Fruit fly (Drosophila melanogaster) whole organism, embryonic: ENCODE measurements around the gene yellow-g.

ENCODE experiments used
- Aef1 ChIP-seq: fragments of 200-800 bp; sonication (Bioruptor generic); IDR thresholded peaks from 3 replicates; pipeline ENCODE4 v1.3.6; 2022; ENCODE audit warnings: missing biosample characterization, missing genetic modification characterization
- Atf3 ChIP-seq: fragments of 200-800 bp; sonication (Bioruptor generic); optimal IDR thresholded peaks from 3 replicates; lab custom pipeline; 2016; ENCODE audit warnings: missing biosample characterization, missing genetic modification characterization
- CG10267 ChIP-seq: fragments of 200-800 bp; sonication (Bioruptor generic); optimal IDR thresholded peaks from 2 replicates; lab custom pipeline; 2018; ENCODE audit warnings: missing biosample characterization, mild to moderate bottlenecking, missing genetic modification characterization, moderate library complexity
- CG12769 ChIP-seq: fragments of 200-800 bp; sonication (Bioruptor generic); optimal IDR thresholded peaks from 2 replicates; lab custom pipeline; 2019; ENCODE audit warnings: missing biosample characterization, mild to moderate bottlenecking, missing genetic modification characterization, moderate library complexity
- CG15479 ChIP-seq: fragments of 200-800 bp; sonication (Bioruptor generic); optimal IDR thresholded peaks from 3 replicates; lab custom pipeline; 2019; ENCODE audit warnings: missing biosample characterization, mild to moderate bottlenecking, missing genetic modification characterization, moderate library complexity
- CG1602 ChIP-seq: fragments of 200-800 bp; sonication (Bioruptor generic); optimal IDR thresholded peaks from 3 replicates; lab custom pipeline; 2016; ENCODE audit warnings: missing biosample characterization, missing genetic modification characterization
- CG16813 ChIP-seq: fragments of 200-800 bp; sonication (Bioruptor generic); IDR thresholded peaks from 3 replicates; pipeline ENCODE4 v1.3.6; 2022; ENCODE audit warnings: missing biosample characterization, missing genetic modification characterization; ENCODE audit not compliant: partially characterized antibody
- CG17186 ChIP-seq: fragments of 200-800 bp; sonication (Bioruptor generic); optimal IDR thresholded peaks from 3 replicates; lab custom pipeline; 2017; ENCODE audit warnings: missing biosample characterization, missing genetic modification reagents, missing genetic modification characterization
- CG2116 ChIP-seq: fragments of 200-800 bp; sonication (Bioruptor generic); optimal IDR thresholded peaks from 3 replicates; lab custom pipeline; 2018; ENCODE audit warnings: missing biosample characterization, mild to moderate bottlenecking, missing genetic modification characterization
- CG2889 ChIP-seq: fragments of 200-800 bp; sonication (Bioruptor generic); IDR thresholded peaks from 3 replicates; pipeline ENCODE4 v1.3.6; 2022; ENCODE audit warnings: missing biosample characterization, missing genetic modification characterization
- CG33213 ChIP-seq: fragments of 200-800 bp; sonication (Bioruptor generic); optimal IDR thresholded peaks from 3 replicates; lab custom pipeline; 2016; ENCODE audit warnings: missing biosample characterization, missing genetic modification characterization
- CG34422 ChIP-seq: fragments of 200-800 bp; sonication (Bioruptor generic); IDR thresholded peaks from 3 replicates; pipeline ENCODE4 v1.3.6; 2022; ENCODE audit warnings: missing biosample characterization, missing genetic modification characterization
- CG3847 ChIP-seq: fragments of 200-800 bp; sonication (Bioruptor generic); IDR thresholded peaks from 2 replicates; pipeline ENCODE4 v1.3.6; 2022; ENCODE audit warnings: missing biosample characterization, missing genetic modification characterization
- CG6654 ChIP-seq: fragments of 200-800 bp; sonication (Bioruptor generic); optimal IDR thresholded peaks from 2 replicates; lab custom pipeline; 2017; ENCODE audit warnings: missing biosample characterization, mild to moderate bottlenecking, missing genetic modification characterization
- CG8924 ChIP-seq: fragments of 200-800 bp; optimal IDR thresholded peaks from 3 replicates; lab custom pipeline; 2019; ENCODE audit warnings: missing biosample characterization, mild to moderate bottlenecking, missing genetic modification characterization, moderate library complexity
- CG9817 ChIP-seq: fragments of 200-800 bp; sonication (Bioruptor generic); optimal IDR thresholded peaks from 2 replicates; lab custom pipeline; 2018; ENCODE audit warnings: missing biosample characterization, mild to moderate bottlenecking, missing genetic modification characterization, moderate library complexity
- CTCF ChIP-seq: fragments of 200-800 bp; sonication (Bioruptor generic); optimal IDR thresholded peaks from 2 replicates; lab custom pipeline; 2017; ENCODE audit warnings: missing biosample characterization, mild to moderate bottlenecking, missing genetic modification characterization, moderate library complexity
- CoRest ChIP-seq: fragments of 200-800 bp; sonication (Bioruptor generic); optimal IDR thresholded peaks from 3 replicates; lab custom pipeline; 2018; ENCODE audit warnings: missing biosample characterization, mild to moderate bottlenecking, missing genetic modification characterization, moderate library complexity
- Dek ChIP-seq: fragments of 200-800 bp; sonication (Bioruptor generic); optimal IDR thresholded peaks from 3 replicates; lab custom pipeline; 2019; ENCODE audit warnings: missing biosample characterization, mild to moderate bottlenecking, missing genetic modification characterization, moderate library complexity
- E2f2 ChIP-seq: fragments of 200-800 bp; sonication (Bioruptor generic); IDR thresholded peaks from 2 replicates; pipeline ENCODE4 v1.3.6; 2022; ENCODE audit warnings: missing biosample characterization, missing genetic modification characterization
- Ets97D ChIP-seq: fragments of 200-800 bp; sonication (Bioruptor generic); optimal IDR thresholded peaks from 3 replicates; lab custom pipeline; 2016; ENCODE audit warnings: missing biosample characterization, missing genetic modification characterization
- Fer3 ChIP-seq: fragments of 200-800 bp; sonication (Bioruptor generic); optimal IDR thresholded peaks from 2 replicates; lab custom pipeline; 2018; ENCODE audit warnings: missing biosample characterization, mild to moderate bottlenecking, missing genetic modification characterization, moderate library complexity
- Gug ChIP-seq: fragments of 200-800 bp; sonication (Bioruptor generic); IDR thresholded peaks from 4 replicates; pipeline ENCODE4 v1.3.6; 2022; ENCODE audit warnings: missing biosample characterization, missing genetic modification characterization
- HLH4C ChIP-seq: fragments of 200-800 bp; sonication (Bioruptor generic); IDR thresholded peaks from 3 replicates; pipeline ENCODE4 v1.3.6; 2022; ENCODE audit warnings: missing biosample characterization, missing genetic modification characterization; ENCODE audit not compliant: partially characterized antibody
- Hmr ChIP-seq: fragments of 200-800 bp; sonication (Bioruptor generic); optimal IDR thresholded peaks from 3 replicates; lab custom pipeline; 2017; ENCODE audit warnings: mild to moderate bottlenecking, missing biosample characterization, missing genetic modification reagents, missing genetic modification characterization
- Med ChIP-seq: fragments of 200-800 bp; sonication (Bioruptor generic); peaks from one replicate; lab custom pipeline; 2016; ENCODE audit warnings: missing biosample characterization, missing genetic modification characterization, mild to moderate bottlenecking, inconsistent platforms, moderate library complexity
- Mes4 ChIP-seq: fragments of 200-800 bp; sonication (Bioruptor generic); optimal IDR thresholded peaks from 2 replicates; lab custom pipeline; 2016; ENCODE audit warnings: missing biosample characterization, missing genetic modification characterization
- Spps ChIP-seq: fragments of 200-800 bp; sonication (Bioruptor generic); optimal IDR thresholded peaks from 2 replicates; lab custom pipeline; 2018; ENCODE audit warnings: missing biosample characterization, mild to moderate bottlenecking, missing genetic modification characterization
- Trl ChIP-seq, 3 experiments: fragments of >200 bp in 2 of 3; fragments of 200-800 bp in 1 of 3; sonication (Bioruptor generic) in 1 of 3; optimal IDR thresholded peaks; 2 replicates in 1 of 3; 3 replicates in 2 of 3; lab custom pipeline; 2016 to 2017; ENCODE audit warnings: missing biosample characterization in 1 of 3, missing genetic modification characterization in 1 of 3
- Vsx1 ChIP-seq: fragments of 200-800 bp; sonication (Bioruptor generic); optimal IDR thresholded peaks from 2 replicates; lab custom pipeline; 2017; ENCODE audit warnings: missing biosample characterization, mild to moderate bottlenecking, missing genetic modification characterization, missing genetic modification reagents
- ab ChIP-seq: fragments of 200-800 bp; sonication (Bioruptor generic); optimal IDR thresholded peaks from 2 replicates; lab custom pipeline; 2016; ENCODE audit warnings: missing biosample characterization, missing genetic modification characterization
- cg ChIP-seq: fragments of 200-800 bp; sonication (Bioruptor generic); optimal IDR thresholded peaks from 3 replicates; lab custom pipeline; 2019; ENCODE audit warnings: missing biosample characterization, mild to moderate bottlenecking, missing genetic modification characterization, moderate library complexity
- da ChIP-seq: fragments of 200-800 bp; sonication (Bioruptor generic); optimal IDR thresholded peaks from 2 replicates; lab custom pipeline; 2016; ENCODE audit warnings: missing biosample characterization, missing genetic modification characterization
- dmrt11E ChIP-seq: fragments of 200-800 bp; sonication (Bioruptor generic); optimal IDR thresholded peaks from 3 replicates; lab custom pipeline; 2018; ENCODE audit warnings: missing biosample characterization, mild to moderate bottlenecking, missing genetic modification characterization, moderate library complexity
- ewg ChIP-seq: fragments of 200-800 bp; sonication (Bioruptor generic); optimal IDR thresholded peaks from 3 replicates; lab custom pipeline; 2017; ENCODE audit warnings: mild to moderate bottlenecking, missing biosample characterization, missing genetic modification reagents, missing genetic modification characterization
- exex ChIP-seq: fragments of 200-800 bp; sonication (Bioruptor generic); optimal IDR thresholded peaks from 4 replicates; lab custom pipeline; 2018; ENCODE audit warnings: missing biosample characterization, mild to moderate bottlenecking, missing genetic modification characterization, moderate library complexity
- gcm2 ChIP-seq: fragments of 200-800 bp; sonication (Bioruptor generic); optimal IDR thresholded peaks from 2 replicates; lab custom pipeline; 2016; ENCODE audit warnings: missing biosample characterization, missing genetic modification characterization
- knrl ChIP-seq: fragments of 200-800 bp; sonication (Bioruptor generic); IDR thresholded peaks from 3 replicates; pipeline ENCODE4 v1.3.6; 2022; ENCODE audit warnings: missing biosample characterization, missing genetic modification characterization; ENCODE audit not compliant: partially characterized antibody
- phol ChIP-seq: fragments of 200-800 bp; sonication (Bioruptor generic); optimal IDR thresholded peaks from 3 replicates; lab custom pipeline; 2018; ENCODE audit warnings: missing biosample characterization, mild to moderate bottlenecking, missing genetic modification characterization, moderate library complexity
- pita ChIP-seq: fragments of 200-800 bp; sonication (Bioruptor generic); optimal IDR thresholded peaks from 2 replicates; lab custom pipeline; 2017; ENCODE audit warnings: missing biosample characterization, mild to moderate bottlenecking, missing genetic modification characterization
- prd ChIP-seq, 3 experiments: fragments of >200 bp in 2 of 3; fragments of 200-800 bp in 1 of 3; sonication (Bioruptor generic) in 1 of 3; optimal IDR thresholded peaks in 2 of 3; IDR thresholded peaks in 1 of 3; 2 replicates in 2 of 3; 3 replicates in 1 of 3; pipeline versions ENCODE4 v1.3.6 to Lab custom; 2017 to 2022; ENCODE audit warnings: missing biosample characterization in 1 of 3, missing genetic modification characterization in 1 of 3
- pros ChIP-seq: fragments of 200-800 bp; sonication (Bioruptor generic); optimal IDR thresholded peaks from 3 replicates; lab custom pipeline; 2019; ENCODE audit warnings: missing biosample characterization, mild to moderate bottlenecking, missing genetic modification characterization, moderate library complexity
- psq ChIP-seq: fragments of 200-800 bp; sonication (Bioruptor generic); optimal IDR thresholded peaks from 2 replicates; lab custom pipeline; 2017; ENCODE audit warnings: missing biosample characterization, missing genetic modification characterization
- sd ChIP-seq: fragments of 200-800 bp; sonication (Bioruptor generic); optimal IDR thresholded peaks from 3 replicates; lab custom pipeline; 2018; ENCODE audit warnings: missing biosample characterization, mild to moderate bottlenecking, missing genetic modification characterization, moderate library complexity
- shn ChIP-seq: fragments of 200-800 bp; sonication (Bioruptor generic); optimal IDR thresholded peaks from 3 replicates; lab custom pipeline; 2016; ENCODE audit warnings: missing biosample characterization, missing genetic modification characterization
- sisA ChIP-seq: fragments of 200-800 bp; sonication (Bioruptor generic); IDR thresholded peaks from 2 replicates; pipeline ENCODE4 v1.3.6; 2022; ENCODE audit warnings: missing biosample characterization, missing genetic modification characterization
- slp2 ChIP-seq: fragments of 200-800 bp; sonication (Bioruptor generic); optimal IDR thresholded peaks from 2 replicates; lab custom pipeline; 2016; ENCODE audit warnings: missing biosample characterization, missing genetic modification characterization
- sug ChIP-seq: fragments of 200-800 bp; optimal IDR thresholded peaks from 2 replicates; lab custom pipeline; 2019; ENCODE audit warnings: missing biosample characterization, mild to moderate bottlenecking, missing genetic modification characterization, moderate library complexity
- unc-4 ChIP-seq: fragments of 200-800 bp; sonication (Bioruptor generic); IDR thresholded peaks from 2 replicates; pipeline ENCODE4 v1.3.6; 2022; ENCODE audit warnings: missing biosample characterization, missing genetic modification characterization; ENCODE audit not compliant: partially characterized antibody
- yki ChIP-seq: fragments of >200 bp; optimal IDR thresholded peaks from 3 replicates; lab custom pipeline; 2018
- zen ChIP-seq: fragments of 200-800 bp; sonication (Bioruptor generic); optimal IDR thresholded peaks from 3 replicates; lab custom pipeline; 2018; ENCODE audit warnings: missing biosample characterization, mild to moderate bottlenecking, missing genetic modification characterization, moderate library complexity

Gene yellow-g

dm6 chr3L:2237034-2237433 is 35.5 kb downstream of the yellow-g start, which contains the start of gene CG9018 (continued):
- TF ChIP-seq ewg = no peak
- TF ChIP-seq sd (tag; lab: Kevin White, UChicago) = peak; percentile 97
- TF ChIP-seq CG12769 (tag; lab: Kevin White, UChicago) = no peak
- peak; percentile 33 for TF ChIP-seq Hmr (GFP tag; lab: Kevin White, UChicago)
- no peak for TF ChIP-seq dmrt11E (tag; lab: Kevin White, UChicago)
- peak; percentile 16 for TF ChIP-seq CG17186
- TF ChIP-seq CG3847 (GFP tag; lab: Robert Waterston, UW) = peak; percentile 68
- TF ChIP-seq CG2889 (GFP tag; lab: Robert Waterston, UW) = no peak
- peak; percentile 54 for TF ChIP-seq pros (GFP tag; lab: Kevin White, UChicago)
- no peak for TF ChIP-seq prd (optimal IDR thresholded peaks at IDR 0.05; lab: Kevin White, UChicago)
- TF ChIP-seq prd (GFP tag; IDR thresholded peaks at IDR 0.05; lab: Robert Waterston, UW) = no peak
- TF ChIP-seq Med (GFP tag; lab: Kevin White, UChicago) = peak; percentile 15
- no peak for TF ChIP-seq Fer3
- TF ChIP-seq shn (GFP tag; lab: Kevin White, UChicago) = no peak
- TF ChIP-seq da (GFP tag; lab: Kevin White, UChicago) = peak; percentile 37
- no peak for TF ChIP-seq Atf3 (GFP tag; lab: Kevin White, UChicago)
- no peak for TF ChIP-seq sisA
- TF ChIP-seq Dek (tag; lab: Kevin White, UChicago) = peak; percentile 12
- peak; percentile 30 for TF ChIP-seq pita (GFP tag; lab: Kevin White, UChicago)
- peak; percentile 49 for TF ChIP-seq phol (tag; lab: Kevin White, UChicago)
- peak; percentile 58 for TF ChIP-seq Ets97D (GFP tag; lab: Kevin White, UChicago)
- no peak for TF ChIP-seq CG6654 (GFP tag; lab: Kevin White, UChicago)
- TF ChIP-seq knrl (GFP tag; lab: Robert Waterston, UW) = peak; percentile 34; the same call in 1 of the 3 replicates
- TF ChIP-seq HLH4C (GFP tag; lab: Robert Waterston, UW) = no peak
- no peak for TF ChIP-seq unc-4 (GFP tag; lab: Robert Waterston, UW)
- peak; percentile 68 for TF ChIP-seq CG2116 (GFP tag; lab: Kevin White, UChicago)
- TF ChIP-seq Trl (optimal IDR thresholded peaks at IDR 0.05; lab: Kevin White, UChicago) = no peak
- TF ChIP-seq Trl (GFP tag; optimal IDR thresholded peaks at IDR 0.05; lab: Kevin White, UChicago) = peak; percentile 25
- 0 out of 3 replicates have a peak, but pooled peaks have one; percentile 30 for TF ChIP-seq CG34422 (GFP tag; lab: Robert Waterston, UW)
- TF ChIP-seq CTCF (GFP tag; lab: Kevin White, UChicago) = peak; percentile 96
- no peak for TF ChIP-seq Spps (tag; lab: Kevin White, UChicago)
- no peak for TF ChIP-seq CG16813
- no peak for TF ChIP-seq exex (tag; lab: Kevin White, UChicago)
- TF ChIP-seq Vsx1 (GFP tag; lab: Kevin White, UChicago) = no peak
- TF ChIP-seq Mes4 (GFP tag; lab: Kevin White, UChicago) = no peak
- TF ChIP-seq ab (GFP tag; lab: Kevin White, UChicago) = no peak
- no peak for TF ChIP-seq gcm2 (GFP tag; lab: Kevin White, UChicago)
- no peak for TF ChIP-seq sug (tag; lab: Kevin White, UChicago)
- no peak for TF ChIP-seq Gug (GFP tag; lab: Robert Waterston, UW)
- no peak for TF ChIP-seq psq
- TF ChIP-seq CG8924 (tag; lab: Kevin White, UChicago) = no peak
- peak; percentile 56 for TF ChIP-seq CoRest (tag; lab: Kevin White, UChicago)
- TF ChIP-seq yki = no peak
- TF ChIP-seq zen (tag; lab: Kevin White, UChicago) = peak; percentile 20
- TF ChIP-seq CG9817 (tag; lab: Kevin White, UChicago) = no peak
- TF ChIP-seq CG10267 (tag; lab: Kevin White, UChicago) = peak; percentile 56
- TF ChIP-seq Aef1 = no peak
- TF ChIP-seq CG15479 (GFP tag; lab: Kevin White, UChicago) = no peak
- TF ChIP-seq CG1602 = no peak
- TF ChIP-seq CG33213 = peak; percentile 64
- no peak for TF ChIP-seq cg
- peak; percentile 99 for TF ChIP-seq E2f2 (GFP tag; lab: Robert Waterston, UW)
- no peak for TF ChIP-seq slp2 (GFP tag; lab: Kevin White, UChicago)
